Worm (Caenorhabditis elegans) whole organism, L3 larva: ENCODE results near the gene bca-1.

Source experiments
- R02D3.7 ChIP-seq: fragments of 150-350 bp; optimal IDR thresholded peaks from 2 replicates; lab custom pipeline; 2014; ENCODE audit warnings: missing biosample characterization, missing genetic modification characterization
- aly-2 ChIP-seq: fragments of 150-350 bp; optimal IDR thresholded peaks from 2 replicates; lab custom pipeline; 2014; ENCODE audit warnings: missing biosample characterization, missing genetic modification characterization
- ama-1 ChIP-seq: fragments of 150-350 bp; optimal IDR thresholded peaks from 2 replicates; lab custom pipeline; 2018
- ceh-16 ChIP-seq: sonication (generic microtip); optimal IDR thresholded peaks from 2 replicates; lab custom pipeline; 2017; ENCODE audit warnings: missing biosample characterization, missing genetic modification characterization
- ceh-28 ChIP-seq: fragments of 150-350 bp; optimal IDR thresholded peaks from 2 replicates; lab custom pipeline; 2014; ENCODE audit warnings: missing biosample characterization, missing genetic modification reagents, missing genetic modification characterization
- ceh-82 ChIP-seq: fragments of 150-350 bp; optimal IDR thresholded peaks from 2 replicates; lab custom pipeline; 2014; ENCODE audit warnings: missing biosample characterization, missing genetic modification characterization
- daf-12 ChIP-seq: fragments of 150-350 bp; optimal IDR thresholded peaks from 2 replicates; lab custom pipeline; 2014; ENCODE audit warnings: missing biosample characterization, missing genetic modification reagents, missing genetic modification characterization
- egl-27 ChIP-seq: sonication (generic microtip); optimal IDR thresholded peaks from 4 replicates; lab custom pipeline; 2017; ENCODE audit warnings: missing biosample characterization, missing genetic modification reagents, missing genetic modification characterization
- egl-5 ChIP-seq: fragments of 150-350 bp; optimal IDR thresholded peaks from 2 replicates; lab custom pipeline; 2017; ENCODE audit warnings: missing biosample characterization, missing genetic modification reagents, missing genetic modification characterization, inconsistent platforms
- elt-1 ChIP-seq: fragments of 150-350 bp; optimal IDR thresholded peaks from 2 replicates; lab custom pipeline; 2014; ENCODE audit warnings: missing biosample characterization, missing genetic modification characterization
- elt-2 ChIP-seq: sonication (generic microtip); optimal IDR thresholded peaks from 2 replicates; lab custom pipeline; 2016; ENCODE audit warnings: missing genetic modification reagents, mild to moderate bottlenecking, missing genetic modification characterization, missing compliant biosample characterization
- elt-3 ChIP-seq, 3 experiments: fragments of 150-350 bp in 1 of 3; sonication (generic microtip) in 2 of 3; optimal IDR thresholded peaks; 2 replicates in 2 of 3; 4 replicates in 1 of 3; lab custom pipeline; 2014 to 2017; ENCODE audit warnings: missing biosample characterization in 3 of 3, missing genetic modification characterization in 3 of 3
- fkh-10 ChIP-seq: sonication (generic microtip); optimal IDR thresholded peaks from 2 replicates; lab custom pipeline; 2017; ENCODE audit warnings: missing biosample characterization, missing genetic modification reagents, missing genetic modification characterization
- fkh-2 ChIP-seq: fragments of 150-350 bp; optimal IDR thresholded peaks from 2 replicates; lab custom pipeline; 2014; ENCODE audit warnings: missing biosample characterization, missing genetic modification reagents, missing genetic modification characterization
- fos-1 ChIP-seq: fragments of 150-350 bp; optimal IDR thresholded peaks from 2 replicates; lab custom pipeline; 2014; ENCODE audit warnings: missing biosample characterization, missing genetic modification characterization
- hmg-11 ChIP-seq: sonication (generic microtip); optimal IDR thresholded peaks from 2 replicates; lab custom pipeline; 2016; ENCODE audit warnings: missing genetic modification characterization, missing compliant biosample characterization
- jun-1 ChIP-seq: fragments of 150-350 bp; optimal IDR thresholded peaks from 2 replicates; lab custom pipeline; 2014; ENCODE audit warnings: missing biosample characterization, missing genetic modification reagents, missing genetic modification characterization
- lin-15B ChIP-seq: fragments of 150-350 bp; optimal IDR thresholded peaks from 2 replicates; lab custom pipeline; 2014; ENCODE audit warnings: missing biosample characterization, missing genetic modification characterization
- lin-39 ChIP-seq: fragments of 150-350 bp; optimal IDR thresholded peaks from 2 replicates; lab custom pipeline; 2018; ENCODE audit warnings: missing biosample characterization, missing genetic modification reagents, missing genetic modification characterization
- lsy-12 ChIP-seq: sonication (generic microtip); optimal IDR thresholded peaks from 2 replicates; lab custom pipeline; 2016; ENCODE audit warnings: mild to moderate bottlenecking, missing genetic modification characterization, missing compliant biosample characterization
- mml-1 ChIP-seq: fragments of 150-350 bp; sonication (generic microtip); optimal IDR thresholded peaks from 3 replicates; lab custom pipeline; 2014; ENCODE audit warnings: missing biosample characterization, missing genetic modification characterization
- nfya-1 ChIP-seq: sonication (generic microtip); optimal IDR thresholded peaks from 2 replicates; lab custom pipeline; 2017; ENCODE audit warnings: missing genetic modification characterization, mild to moderate bottlenecking, missing compliant biosample characterization, antibody characterized with exemption, moderate library complexity; ENCODE audit not compliant: insufficient read depth
- nhr-11 ChIP-seq: fragments of 150-350 bp; optimal IDR thresholded peaks from 2 replicates; lab custom pipeline; 2014; ENCODE audit warnings: missing biosample characterization, missing genetic modification characterization
- nhr-12 ChIP-seq: fragments of 150-350 bp; optimal IDR thresholded peaks from 2 replicates; lab custom pipeline; 2014; ENCODE audit warnings: missing biosample characterization, missing genetic modification characterization
- nhr-23 ChIP-seq: fragments of 150-350 bp; optimal IDR thresholded peaks from 2 replicates; lab custom pipeline; 2014; ENCODE audit warnings: missing biosample characterization, missing genetic modification reagents, missing genetic modification characterization
- nhr-237 ChIP-seq: fragments of 150-350 bp; optimal IDR thresholded peaks from 2 replicates; lab custom pipeline; 2014; ENCODE audit warnings: missing biosample characterization, missing genetic modification characterization
- nhr-25 ChIP-seq: sonication (generic microtip); optimal IDR thresholded peaks from 2 replicates; lab custom pipeline; 2017; ENCODE audit warnings: missing biosample characterization, missing genetic modification characterization
- nhr-28 ChIP-seq: fragments of 150-350 bp; optimal IDR thresholded peaks from 2 replicates; lab custom pipeline; 2014; ENCODE audit warnings: missing biosample characterization, missing genetic modification characterization
- nhr-43 ChIP-seq: sonication (generic microtip); optimal IDR thresholded peaks from 2 replicates; lab custom pipeline; 2016; ENCODE audit warnings: mild to moderate bottlenecking, missing genetic modification characterization, missing compliant biosample characterization; ENCODE audit not compliant: poor library complexity, severe bottlenecking
- nhr-67 ChIP-seq: fragments of 150-350 bp; optimal IDR thresholded peaks from 2 replicates; lab custom pipeline; 2014; ENCODE audit warnings: missing biosample characterization, missing genetic modification characterization
- nhr-76 ChIP-seq: fragments of 150-350 bp; sonication (generic microtip); optimal IDR thresholded peaks from 5 replicates; lab custom pipeline; 2014; ENCODE audit warnings: missing biosample characterization, missing genetic modification characterization
- nhr-77 ChIP-seq: fragments of 150-350 bp; optimal IDR thresholded peaks from 2 replicates; lab custom pipeline; 2014; ENCODE audit warnings: missing biosample characterization, missing genetic modification characterization
- pha-4 ChIP-seq: fragments of 150-350 bp; optimal IDR thresholded peaks from 2 replicates; lab custom pipeline; 2014; ENCODE audit warnings: missing biosample characterization, missing genetic modification reagents, missing genetic modification characterization
- pqm-1 ChIP-seq: fragments of 150-350 bp; optimal IDR thresholded peaks from 2 replicates; lab custom pipeline; 2017; ENCODE audit warnings: missing biosample characterization, missing genetic modification characterization, inconsistent platforms
- sea-2 ChIP-seq: fragments of 150-350 bp; sonication (generic microtip); optimal IDR thresholded peaks from 4 replicates; lab custom pipeline; 2014; ENCODE audit warnings: missing biosample characterization, missing genetic modification reagents, missing genetic modification characterization
- skn-1 ChIP-seq: fragments of 150-350 bp; optimal IDR thresholded peaks from 2 replicates; lab custom pipeline; 2014; ENCODE audit warnings: missing biosample characterization, missing genetic modification characterization
- snpc-4 ChIP-seq: fragments of 150-350 bp; optimal IDR thresholded peaks from 2 replicates; lab custom pipeline; 2014; ENCODE audit warnings: missing biosample characterization, missing genetic modification characterization
- tbx-2 ChIP-seq: sonication (generic microtip); optimal IDR thresholded peaks from 2 replicates; lab custom pipeline; 2016; ENCODE audit warnings: mild to moderate bottlenecking, missing genetic modification characterization, missing compliant biosample characterization
- unc-62 ChIP-seq: fragments of 150-350 bp; sonication (generic microtip); optimal IDR thresholded peaks from 4 replicates; lab custom pipeline; 2014; ENCODE audit warnings: missing biosample characterization, missing genetic modification reagents, missing genetic modification characterization
- zag-1 ChIP-seq: fragments of 150-350 bp; optimal IDR thresholded peaks from 2 replicates; lab custom pipeline; 2014; ENCODE audit warnings: missing biosample characterization, missing genetic modification characterization
- ztf-11 ChIP-seq: fragments of 150-350 bp; optimal IDR thresholded peaks from 2 replicates; lab custom pipeline; 2014; ENCODE audit warnings: missing biosample characterization, missing genetic modification characterization
- ztf-4 ChIP-seq: fragments of 150-350 bp; optimal IDR thresholded peaks from 2 replicates; lab custom pipeline; 2014; ENCODE audit warnings: missing biosample characterization, missing genetic modification characterization

Gene bca-1

ce11 chrX:6252752-6253151 lies 48.2 kb upstream of the bca-1 start:
- TF ChIP-seq ama-1 (lab: Kevin White, UChicago) = peak; percentile 91
- no peak for TF ChIP-seq snpc-4
- TF ChIP-seq jun-1 = no peak
- TF ChIP-seq, all 47 proteins: peak for 1

DNA sequence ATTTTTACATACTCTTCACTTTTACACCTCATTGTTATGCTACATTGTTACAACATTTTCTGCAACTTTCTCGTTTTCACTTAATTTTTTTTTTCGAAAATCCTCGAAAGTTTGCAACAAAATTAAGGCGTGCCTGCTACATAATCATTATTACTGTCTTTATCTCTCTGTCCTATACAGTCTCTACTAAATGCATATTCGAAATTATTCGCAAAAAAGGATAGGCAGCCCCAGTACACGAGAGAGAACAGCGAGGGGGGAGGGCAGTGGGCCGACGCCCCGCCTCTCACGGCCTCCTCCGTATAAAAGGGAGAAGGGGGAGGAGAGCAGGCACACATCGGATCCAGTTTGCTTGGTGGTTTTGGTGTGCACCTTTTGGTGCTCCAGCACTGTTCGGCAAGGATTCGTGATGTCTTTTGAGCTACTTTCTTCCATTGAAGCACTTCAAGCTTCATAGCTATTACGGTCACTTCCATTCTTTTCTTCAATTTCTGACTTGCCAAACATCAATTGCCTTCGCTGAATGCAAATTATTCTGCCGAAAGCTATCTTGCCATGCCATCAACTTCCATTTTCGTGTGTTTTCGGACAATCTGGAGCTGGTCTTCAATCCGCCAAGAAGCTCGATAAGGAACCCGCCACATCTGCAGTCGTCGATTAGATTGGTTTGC lies 47.5 kb upstream of the bca-1 start:
- TF ChIP-seq nfya-1 (tag; lab: Kevin White, UChicago) (peak; percentile 44), ama-1 (lab: Kevin White, UChicago) (peak; percentile 99), elt-3 (tag; optimal IDR thresholded peaks at IDR 0.05; lab: Kevin White, UChicago) (peak in 1 of 3 experiments; percentile 32), elt-2 (peak; percentile 47), nhr-67 (tag; lab: Kevin White, UChicago) (no peak), hmg-11 (tag; lab: Kevin White, UChicago) (peak; percentile 52), nhr-43 (tag; lab: Kevin White, UChicago) (peak; percentile 9), nhr-76 (tag; lab: Kevin White, UChicago) (no peak), R02D3.7 (peak; percentile 22), mml-1 (tag; lab: Kevin White, UChicago) (no peak), pha-4 (no peak), pqm-1 (peak; percentile 35), zag-1 (no peak), nhr-12 (tag; lab: Kevin White, UChicago) (no peak), tbx-2 (tag; lab: Kevin White, UChicago) (peak; percentile 16), ceh-82 (tag; lab: Kevin White, UChicago) (no peak), lsy-12 (tag; lab: Kevin White, UChicago) (peak; percentile 82), unc-62 (no peak), nhr-25 (tag; lab: Kevin White, UChicago) (no peak), skn-1 (tag; lab: Kevin White, UChicago) (no peak), jun-1 (peak; percentile 6), nhr-23 (tag; lab: Kevin White, UChicago) (peak; percentile 10), snpc-4 (no peak), lin-39 (peak; percentile 28)

- TF ChIP-seq daf-12 (tag; lab: Kevin White, UChicago) (no peak), nhr-23 (tag; lab: Kevin White, UChicago) (peak; percentile 14), fkh-2 (tag; lab: Kevin White, UChicago) (no peak), nhr-43 (tag; lab: Kevin White, UChicago) (no peak), ceh-28 (tag; lab: Kevin White, UChicago) (no peak), sea-2 (no peak)
Observed at ce11 chrX:6251321-6251720, 46.8 kb upstream of the bca-1 start.

DNA sequence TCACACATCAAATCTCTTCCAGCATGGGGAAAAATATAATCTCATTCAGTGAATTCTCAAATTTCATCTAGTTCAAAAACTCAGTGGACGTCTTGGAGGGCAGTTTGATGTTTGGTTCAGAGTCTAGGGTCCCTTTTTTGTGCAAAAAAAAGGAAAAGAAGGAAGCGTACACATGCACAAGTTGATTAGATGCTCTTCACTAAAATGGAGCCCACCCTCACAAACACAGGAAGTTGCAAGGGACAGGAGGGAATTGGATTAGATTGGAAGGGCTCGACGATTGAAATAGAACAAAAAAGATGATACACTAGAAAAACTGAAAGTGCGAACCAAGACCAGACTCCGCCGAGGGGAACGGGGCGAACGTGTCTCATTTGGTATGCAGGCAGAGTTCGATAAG lies 46.3 kb upstream of the bca-1 start:
- TF ChIP-seq fkh-10 (GFP tag; lab: Kevin White, UChicago) = peak; percentile 64
- no peak for TF ChIP-seq nhr-77 (tag; lab: Kevin White, UChicago)

- TF ChIP-seq unc-62 (peak; percentile 44), fkh-2 (tag; lab: Kevin White, UChicago) (no peak), pha-4 (peak; percentile 60), ceh-16 (no peak), pqm-1 (peak; percentile 18), nhr-28 (tag; lab: Kevin White, UChicago) (no peak), elt-1 (tag; lab: Kevin White, UChicago) (no peak), lsy-12 (tag; lab: Kevin White, UChicago) (no peak), nhr-67 (tag; lab: Kevin White, UChicago) (no peak), fos-1 (tag; lab: Kevin White, UChicago) (no peak), nhr-77 (tag; lab: Kevin White, UChicago) (no peak), ceh-28 (tag; lab: Kevin White, UChicago) (no peak), nhr-25 (tag; lab: Kevin White, UChicago) (peak; percentile 44), sea-2 (no peak), lin-39 (no peak), hmg-11 (tag; lab: Kevin White, UChicago) (no peak), zag-1 (no peak), tbx-2 (tag; lab: Kevin White, UChicago) (peak; percentile 0), egl-27 (tag; lab: Kevin White, UChicago) (no peak), lin-15B (no peak), nhr-43 (tag; lab: Kevin White, UChicago) (no peak), nhr-11 (tag; lab: Kevin White, UChicago) (no peak), nhr-12 (tag; lab: Kevin White, UChicago) (no peak), mml-1 (tag; lab: Kevin White, UChicago) (no peak), nhr-237 (no peak), elt-3 (tag; optimal IDR thresholded peaks at IDR 0.05; lab: Kevin White, UChicago) (peak in 1 of 3 experiments; percentile 46), egl-5 (no peak), ztf-4 (tag; lab: Kevin White, UChicago) (no peak), ztf-11 (tag; lab: Kevin White, UChicago) (no peak), aly-2 (tag; lab: Kevin White, UChicago) (no peak), elt-2 (peak; percentile 84)
Observed at ce11 chrX:6250272-6250752, 45.8 kb upstream of the bca-1 start.
